Worm (Caenorhabditis elegans): ENCODE data around the gene jmjd-3.2.

jmjd-3.2 gene

DNA sequence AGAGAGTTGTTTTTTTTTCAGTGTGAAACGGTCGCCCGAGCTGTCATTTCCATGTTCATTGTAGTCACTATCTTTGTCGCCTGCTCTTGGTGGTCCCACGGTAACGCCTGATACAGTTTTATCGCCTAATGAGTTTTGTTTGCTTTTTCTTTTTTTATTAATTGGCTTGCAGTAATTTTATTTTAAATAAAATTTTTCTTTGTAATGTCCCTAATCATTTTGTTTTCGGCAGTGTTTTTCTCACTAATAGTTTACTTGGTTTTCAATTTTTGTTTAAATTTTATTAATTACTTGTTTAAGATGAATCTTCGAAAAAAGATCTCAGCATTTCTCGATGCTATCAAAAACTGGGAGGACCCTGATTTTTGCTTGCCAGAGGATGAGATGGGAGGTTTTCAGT, 17.6 kb downstream of the jmjd-3.2 start, which contains the start of gene M163.22:
Gene M163.22, plus strand, starts transcription at position 301 of the 400 bp plus-strand sequence.
- TF ChIP-seq npax-4 (tag; optimal IDR thresholded peaks at IDR 0.05) (no peak), C38D4.7 (GFP tag; optimal IDR thresholded peaks at IDR 0.05) (no peak), dve-1 (tag; optimal IDR thresholded peaks at IDR 0.05) (no peak), nhr-232 (tag; optimal IDR thresholded peaks at IDR 0.05) (no peak), ceh-19 (GFP tag; optimal IDR thresholded peaks at IDR 0.05) (no peak), hlh-30 (tag; optimal IDR thresholded peaks at IDR 0.05; ENCODE audit: insufficient read depth) (no peak), Y22D7AL.16 (tag; optimal IDR thresholded peaks at IDR 0.05) (no peak), dmd-4 (tag; optimal IDR thresholded peaks at IDR 0.05; ENCODE audit: borderline replicate concordance) (no peak), gmeb-2 (tag; optimal IDR thresholded peaks at IDR 0.05) (no peak), fkh-10 (GFP tag; optimal IDR thresholded peaks at IDR 0.05) (no peak), ceh-31 (tag; optimal IDR thresholded peaks at IDR 0.05) (no peak), unc-42 (tag; optimal IDR thresholded peaks at IDR 0.05) (no peak), che-1 (tag; optimal IDR thresholded peaks at IDR 0.05) (no peak), hlh-8 (tag; optimal IDR thresholded peaks at IDR 0.05) (no peak), pag-3 (tag; optimal IDR thresholded peaks at IDR 0.05; ENCODE audit: borderline replicate concordance) (no peak)

DNA sequence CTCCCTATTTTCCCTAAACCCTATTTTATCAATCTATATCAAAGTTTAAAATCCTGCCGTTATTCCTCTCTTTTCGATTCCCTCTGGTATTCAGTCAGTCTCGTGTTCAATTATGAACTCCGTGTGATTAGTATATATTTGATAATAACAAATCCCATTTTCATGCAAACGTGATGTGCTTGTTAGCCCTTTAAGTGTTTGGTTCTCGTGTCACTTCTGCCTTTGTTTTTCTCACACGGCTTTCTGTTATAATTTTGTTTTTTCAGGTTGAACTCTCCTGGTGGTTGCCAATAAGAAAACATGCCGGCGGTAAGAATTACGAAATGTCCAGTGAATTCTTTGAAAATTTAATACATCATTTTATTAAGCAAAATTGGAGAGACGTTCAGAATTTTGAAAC, 18.5 kb downstream of the jmjd-3.2 start, which contains the start of gene M163.21:
Gene M163.21, plus strand, starts transcription at position 301 of the 400 bp plus-strand sequence.
- no peak for TF ChIP-seq mec-3 (tag; optimal IDR thresholded peaks at IDR 0.05; ENCODE audit: borderline replicate concordance)
- no peak for TF ChIP-seq unc-55 (GFP tag; optimal IDR thresholded peaks at IDR 0.05)
- no peak for TF ChIP-seq K02D7.2 (tag; optimal IDR thresholded peaks at IDR 0.05)
- no peak for TF ChIP-seq hlh-8 (tag; optimal IDR thresholded peaks at IDR 0.05)
- TF ChIP-seq gmeb-2 (tag; optimal IDR thresholded peaks at IDR 0.05): no peak
- TF ChIP-seq sox-2 (GFP tag; IDR thresholded peaks at IDR 0.05): no peak
- TF ChIP-seq ahr-1 (tag; optimal IDR thresholded peaks at IDR 0.05): no peak
- TF ChIP-seq ceh-9 (tag; optimal IDR thresholded peaks at IDR 0.05): no peak
- TF ChIP-seq rnt-1 (tag; optimal IDR thresholded peaks at IDR 0.05): no peak
- TF ChIP-seq ceh-18 (tag; optimal IDR thresholded peaks at IDR 0.05): no peak
- no peak for TF ChIP-seq ceh-2 (tag; optimal IDR thresholded peaks at IDR 0.05)

- TF ChIP-seq pha-2 (tag; optimal IDR thresholded peaks at IDR 0.05) (no peak), lim-6 (tag; optimal IDR thresholded peaks at IDR 0.05) (no peak)
These were observed 21.3 kb downstream of the jmjd-3.2 start, which contains the start of gene M163.9 for ce11 chrX:14469284-14469683. M163.9 (plus strand) TSS chrX:14469584.

DNA sequence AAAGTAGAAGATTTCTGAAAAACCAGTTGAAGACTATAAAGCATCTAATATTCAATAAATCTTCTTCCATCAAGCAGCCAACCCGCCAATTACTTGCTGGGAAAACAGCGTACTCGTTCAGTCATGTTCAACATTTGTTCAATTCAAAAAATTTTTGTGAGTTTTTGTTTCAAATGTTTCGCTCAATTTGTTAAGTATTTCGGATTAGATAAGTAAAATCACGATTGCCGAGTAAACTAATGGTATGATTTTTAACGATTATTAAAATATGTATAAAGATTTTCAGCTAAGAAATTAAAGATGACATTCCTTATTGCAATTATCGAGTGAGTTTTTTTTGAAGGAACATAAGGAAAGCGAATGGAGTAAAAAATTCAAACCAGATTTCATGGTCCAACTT, 22.7 kb downstream of the jmjd-3.2 start, which contains the start of gene M163.10:
Gene M163.10, plus strand, starts transcription at position 301 of the 400 bp plus-strand sequence.
- TF ChIP-seq elt-4 (tag; optimal IDR thresholded peaks at IDR 0.05) (no peak), ama-1 (optimal IDR thresholded peaks at IDR 0.05) (no peak), Y22D7AL.16 (tag; optimal IDR thresholded peaks at IDR 0.05) (no peak), ceh-34 (tag; optimal IDR thresholded peaks at IDR 0.05) (no peak), ceh-19 (GFP tag; optimal IDR thresholded peaks at IDR 0.05) (no peak), pax-1 (tag; optimal IDR thresholded peaks at IDR 0.05) (no peak), ref-2 (tag; optimal IDR thresholded peaks at IDR 0.05) (no peak), tbx-7 (tag; optimal IDR thresholded peaks at IDR 0.05) (no peak), pag-3 (tag; optimal IDR thresholded peaks at IDR 0.05; ENCODE audit: borderline replicate concordance) (no peak), fkh-10 (GFP tag; optimal IDR thresholded peaks at IDR 0.05) (no peak), npax-4 (tag; optimal IDR thresholded peaks at IDR 0.05) (no peak), ztf-16 (tag; optimal IDR thresholded peaks at IDR 0.05) (no peak), unc-86 (tag; optimal IDR thresholded peaks at IDR 0.05) (no peak), ceh-45 (GFP tag; IDR thresholded peaks at IDR 0.05) (no peak), ceh-14 (tag; optimal IDR thresholded peaks at IDR 0.05) (no peak), ceh-24 (tag; optimal IDR thresholded peaks at IDR 0.05) (no peak), mec-3 (tag; optimal IDR thresholded peaks at IDR 0.05; ENCODE audit: borderline replicate concordance) (no peak)
